Worm (Caenorhabditis elegans) whole organism, L1 larva: ENCODE data around the gene bud-13.

Experiments used
- C16A3.4 ChIP-seq: fragments of 150-350 bp; optimal IDR thresholded peaks from 2 replicates; lab custom pipeline; 2014; ENCODE audit warnings: missing biosample characterization, missing genetic modification characterization
- C34B4.2 ChIP-seq: sonication (generic microtip); optimal IDR thresholded peaks from 2 replicates; lab custom pipeline; 2017; ENCODE audit warnings: mild to moderate bottlenecking, missing genetic modification characterization, missing compliant biosample characterization
- Y116A8C.19 ChIP-seq: sonication (generic microtip); optimal IDR thresholded peaks from 2 replicates; lab custom pipeline; 2016; ENCODE audit warnings: missing compliant biosample characterization, missing genetic modification characterization, borderline replicate concordance
- aly-2 ChIP-seq: fragments of 150-350 bp; optimal IDR thresholded peaks from 2 replicates; lab custom pipeline; 2014; ENCODE audit warnings: missing biosample characterization, missing genetic modification characterization
- ceh-82 ChIP-seq, 3 experiments: fragments of 150-350 bp in 1 of 3; sonication (generic microtip) in 2 of 3; optimal IDR thresholded peaks; 2 replicates each; lab custom pipeline; 2014 to 2017; ENCODE audit warnings: missing biosample characterization in 3 of 3, missing genetic modification characterization in 3 of 3
- ceh-88 ChIP-seq: fragments of 200-800 bp; sonication (Bioruptor generic); IDR thresholded peaks from 2 replicates; pipeline ENCODE4 v1.3.6; 2022; ENCODE audit warnings: missing genetic modification characterization, missing compliant biosample characterization
- ces-1 ChIP-seq: fragments of 150-350 bp; optimal IDR thresholded peaks from 2 replicates; lab custom pipeline; 2014; ENCODE audit warnings: missing biosample characterization, missing genetic modification reagents, missing genetic modification characterization
- dpl-1 ChIP-seq, 3 experiments: fragments of 150-350 bp in 2 of 3; sonication (generic microtip) in 1 of 3; optimal IDR thresholded peaks; 2 replicates each; lab custom pipeline; 2014 to 2017; ENCODE audit warnings: missing biosample characterization in 3 of 3, missing genetic modification characterization in 3 of 3, missing genetic modification reagents in 3 of 3
- efl-1 ChIP-seq, 4 experiments: fragments of 150-350 bp; optimal IDR thresholded peaks in 3 of 4; peaks in 1 of 4; 1 replicate in 1 of 4; 2 replicates in 3 of 4; lab custom pipeline; 2014; ENCODE audit warnings: missing biosample characterization in 2 of 4, missing genetic modification characterization in 2 of 4, missing genetic modification reagents in 2 of 4
- efl-3 ChIP-seq: fragments of 200-800 bp; sonication (Bioruptor generic); optimal IDR thresholded peaks from 2 replicates; lab custom pipeline; 2018; ENCODE audit warnings: mild to moderate bottlenecking, missing genetic modification characterization, missing compliant biosample characterization
- egl-13 ChIP-seq: sonication (generic microtip); optimal IDR thresholded peaks from 2 replicates; lab custom pipeline; 2016; ENCODE audit warnings: missing genotype, missing genetic modification reagents, missing genetic modification characterization, missing compliant biosample characterization
- elt-3 ChIP-seq, 6 experiments: fragments of 150-350 bp in 1 of 6; sonication (generic microtip); optimal IDR thresholded peaks; 2 replicates each; lab custom pipeline; 2017 to 2018; ENCODE audit warnings: missing biosample characterization in 6 of 6, missing genetic modification characterization in 6 of 6, inconsistent platforms in 1 of 6
- ets-5 ChIP-seq: fragments of 200-800 bp; sonication (Bioruptor generic); IDR thresholded peaks from 2 replicates; pipeline ENCODE4 v1.3.6; 2022; ENCODE audit warnings: missing genetic modification characterization, missing compliant biosample characterization
- hlh-17 ChIP-seq: fragments of 200-800 bp; sonication (Bioruptor generic); optimal IDR thresholded peaks from 2 replicates; lab custom pipeline; 2018; ENCODE audit warnings: missing genetic modification characterization, mild to moderate bottlenecking, missing compliant biosample characterization, moderate library complexity, borderline replicate concordance
- hlh-4 ChIP-seq: sonication (generic microtip); optimal IDR thresholded peaks from 2 replicates; lab custom pipeline; 2016; ENCODE audit warnings: mild to moderate bottlenecking, missing genetic modification characterization, missing compliant biosample characterization
- hpl-2 ChIP-seq: fragments of 150-350 bp; optimal IDR thresholded peaks from 2 replicates; lab custom pipeline; 2014; ENCODE audit warnings: missing biosample characterization, missing genetic modification reagents, missing genetic modification characterization
- irx-1 ChIP-seq: sonication (generic microtip); optimal IDR thresholded peaks from 2 replicates; lab custom pipeline; 2016; ENCODE audit warnings: missing genetic modification characterization, missing compliant biosample characterization
- isw-1 ChIP-seq: fragments of 200-800 bp; sonication (Bioruptor generic); IDR thresholded peaks from 2 replicates; pipeline ENCODE4 v1.3.6; 2022; ENCODE audit warnings: missing genetic modification characterization, missing compliant biosample characterization
- lin-14 ChIP-seq: fragments of 200-800 bp; sonication (Bioruptor generic); optimal IDR thresholded peaks from 2 replicates; lab custom pipeline; 2018; ENCODE audit warnings: mild to moderate bottlenecking, missing genetic modification characterization, moderate library complexity, missing compliant biosample characterization
- lin-35 ChIP-seq, 2 experiments: fragments of 150-350 bp; optimal IDR thresholded peaks; 2 replicates each; lab custom pipeline; 2014; ENCODE audit warnings: missing biosample characterization in 2 of 2, missing genetic modification characterization in 2 of 2, missing genetic modification reagents in 2 of 2
- mdl-1 ChIP-seq, 2 experiments: fragments of 150-350 bp; optimal IDR thresholded peaks; 2 replicates each; lab custom pipeline; 2014 to 2017; ENCODE audit warnings: missing biosample characterization in 2 of 2, missing genetic modification characterization in 2 of 2, inconsistent platforms in 1 of 2
- mep-1 ChIP-seq: fragments of 150-350 bp; optimal IDR thresholded peaks from 2 replicates; lab custom pipeline; 2014; ENCODE audit warnings: missing biosample characterization, missing genetic modification characterization
- nhr-11 ChIP-seq: fragments of 150-350 bp; optimal IDR thresholded peaks from 2 replicates; lab custom pipeline; 2014; ENCODE audit warnings: missing biosample characterization, missing genetic modification characterization
- nhr-12 ChIP-seq: sonication (generic microtip); optimal IDR thresholded peaks from 2 replicates; lab custom pipeline; 2017; ENCODE audit warnings: missing biosample characterization, missing genetic modification characterization
- nhr-237 ChIP-seq: fragments of 150-350 bp; optimal IDR thresholded peaks from 2 replicates; lab custom pipeline; 2014; ENCODE audit warnings: missing biosample characterization, missing genetic modification characterization
- nhr-84 ChIP-seq: sonication (generic microtip); optimal IDR thresholded peaks from 2 replicates; lab custom pipeline; 2017; ENCODE audit warnings: missing biosample characterization, missing genetic modification characterization
- nhr-85 ChIP-seq: sonication (generic microtip); peaks from one replicate; lab custom pipeline; 2016; ENCODE audit warnings: missing genetic modification characterization, inconsistent platforms, missing compliant biosample characterization
- pag-3 ChIP-seq: sonication (generic microtip); optimal IDR thresholded peaks from 2 replicates; lab custom pipeline; 2017; ENCODE audit warnings: missing genetic modification characterization, mild to moderate bottlenecking, missing compliant biosample characterization, antibody characterized with exemption, borderline replicate concordance; ENCODE audit not compliant: insufficient read depth
- pax-3 ChIP-seq: fragments of 200-800 bp; sonication (Bioruptor generic); optimal IDR thresholded peaks from 2 replicates; lab custom pipeline; 2018; ENCODE audit warnings: mild to moderate bottlenecking, missing genetic modification characterization, moderate library complexity, missing compliant biosample characterization
- sptf-1 ChIP-seq: fragments of 150-350 bp; optimal IDR thresholded peaks from 2 replicates; lab custom pipeline; 2014; ENCODE audit warnings: missing biosample characterization, missing genetic modification characterization
- unc-130 ChIP-seq: fragments of 150-350 bp; optimal IDR thresholded peaks from 2 replicates; lab custom pipeline; 2017; ENCODE audit warnings: missing biosample characterization, missing genetic modification characterization, inconsistent platforms
- unc-30 ChIP-seq: sonication (generic microtip); optimal IDR thresholded peaks from 2 replicates; lab custom pipeline; 2017; ENCODE audit warnings: missing biosample characterization, missing genetic modification characterization
- zag-1 ChIP-seq: fragments of 150-350 bp; optimal IDR thresholded peaks from 2 replicates; lab custom pipeline; 2014; ENCODE audit warnings: missing biosample characterization, missing genetic modification characterization

bud-13 gene

DNA sequence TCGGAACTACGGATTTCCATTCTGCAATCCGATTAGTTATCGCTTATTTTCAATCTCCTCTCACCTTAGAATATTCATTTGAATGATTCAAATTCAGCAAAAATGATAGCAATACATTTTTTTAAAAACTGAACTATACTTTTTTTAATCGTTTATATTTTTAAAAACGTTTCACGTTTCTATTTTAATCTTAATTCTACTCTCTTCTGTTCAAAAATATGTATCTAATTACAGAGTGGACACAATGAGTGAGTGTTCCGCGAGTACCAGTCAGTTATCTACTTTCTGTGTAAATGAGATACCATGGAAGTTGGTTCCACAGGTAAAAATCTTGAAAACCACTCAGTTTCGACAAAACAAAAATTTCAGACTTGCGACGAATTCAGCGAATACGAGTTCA is 35.0 kb upstream of the bud-13 start, which contains the start of the genes F59B2.15 and zif-1:
Gene F59B2.15 (minus strand): TSS at position 101 of the 400 bp plus-strand sequence.
Gene zif-1 (plus strand): TSS at position 235 of the 400 bp plus-strand sequence.
- TF ChIP-seq lin-14 (GFP tag; lab: Kevin White, UChicago) (no peak), zag-1 (tag; lab: Kevin White, UChicago) (no peak), unc-30 (tag; lab: Kevin White, UChicago) (no peak), hpl-2 (GFP tag; lab: Kevin White, UChicago) (no peak), isw-1 (GFP tag; lab: Robert Waterston, UW) (no peak)

- TF ChIP-seq nhr-237 (tag; lab: Kevin White, UChicago) = no peak
- no peak for TF ChIP-seq nhr-84
- TF ChIP-seq ces-1 (GFP tag; lab: Kevin White, UChicago) = no peak
- TF ChIP-seq mdl-1 (tag; optimal IDR thresholded peaks at IDR 0.05; lab: Kevin White, UChicago) = no peak
- no peak for TF ChIP-seq efl-3
- no peak for TF ChIP-seq ceh-88 (GFP tag; lab: Robert Waterston, UW)
- TF ChIP-seq sptf-1 (tag; lab: Kevin White, UChicago) = no peak
- TF ChIP-seq ets-5 (GFP tag; lab: Robert Waterston, UW) = no peak
- peak; percentile 48 for TF ChIP-seq nhr-85 (tag; lab: Kevin White, UChicago)
- TF ChIP-seq Y116A8C.19 (tag; lab: Kevin White, UChicago) = no peak
- TF ChIP-seq ceh-82 (tag; optimal IDR thresholded peaks at IDR 0.05; lab: Kevin White, UChicago) = no peak
- TF ChIP-seq unc-130 (tag; lab: Kevin White, UChicago) = no peak
- TF ChIP-seq hlh-17 = no peak
- TF ChIP-seq efl-1 (optimal IDR thresholded peaks at IDR 0.05; lab: Kevin White, UChicago) = no peak
- TF ChIP-seq efl-1 (GFP tag; optimal IDR thresholded peaks at IDR 0.05 in 1 of 2; lab: Kevin White, UChicago) = peak in 1 of 2 experiments; percentile 39
- no peak for TF ChIP-seq mep-1 (tag; lab: Kevin White, UChicago)
- TF ChIP-seq elt-3 (tag; optimal IDR thresholded peaks at IDR 0.05; lab: Kevin White, UChicago) = no peak
- TF ChIP-seq C16A3.4 = no peak
Measured at ce11 chrIII:9001899-9002298, 34.4 kb upstream of the bud-13 start, which contains the start of gene rpn-6.2. TSS of gene rpn-6.2 (minus strand) at chrIII:9001999.

DNA sequence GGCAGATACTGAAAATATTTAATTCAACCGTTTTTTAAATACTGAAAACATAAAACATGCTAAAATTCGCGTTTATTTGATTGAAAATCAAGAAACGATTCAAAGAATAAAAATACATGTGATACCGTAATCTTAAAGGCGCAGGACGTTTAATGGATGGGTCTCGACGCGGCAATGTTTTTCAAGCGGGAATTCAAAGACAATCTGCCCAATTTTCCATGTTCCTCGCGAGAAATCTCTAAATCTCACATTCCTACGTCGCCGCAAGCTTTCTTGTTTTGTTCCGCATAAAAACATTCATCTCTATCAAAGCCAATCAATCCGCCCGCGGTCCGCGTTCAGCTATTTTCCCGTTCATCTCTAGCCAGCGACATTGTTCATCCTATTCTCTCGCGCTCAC is 34.0 kb upstream of the bud-13 start:
- TF ChIP-seq hlh-17 = no peak
- peak in 1 of 3 experiments; percentile 6 for TF ChIP-seq dpl-1 (GFP tag; optimal IDR thresholded peaks at IDR 0.05; lab: Kevin White, UChicago)
- TF ChIP-seq efl-3 = no peak

DNA sequence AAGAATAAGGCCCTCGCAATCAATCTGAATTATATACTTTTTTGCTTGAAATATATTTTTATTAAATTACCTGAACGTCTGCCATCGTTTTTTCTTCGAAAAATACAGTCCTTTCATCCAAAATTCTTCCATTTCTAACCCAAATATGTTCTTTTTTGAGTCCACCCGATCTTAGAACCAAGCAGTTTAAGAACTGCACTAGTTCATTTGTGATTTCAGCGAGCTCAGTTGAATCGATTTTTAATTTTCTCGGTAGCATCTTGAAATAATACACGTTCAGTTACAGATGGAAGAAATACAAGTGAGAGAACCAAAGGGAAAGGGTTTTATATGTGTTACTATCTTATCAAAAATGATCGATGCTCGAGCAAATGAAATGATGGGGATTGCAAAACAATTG is 32.0 kb upstream of the bud-13 start, which contains the start of gene F59B2.3:
Gene F59B2.3 (minus strand): TSS at position 259 of the 400 bp plus-strand sequence.
- TF ChIP-seq Y116A8C.19 (tag; lab: Kevin White, UChicago) (no peak), pag-3 (tag; lab: Kevin White, UChicago) (no peak), C34B4.2 (tag; lab: Kevin White, UChicago) (no peak), nhr-11 (tag; lab: Kevin White, UChicago) (no peak), unc-30 (tag; lab: Kevin White, UChicago) (no peak), aly-2 (tag; lab: Kevin White, UChicago) (no peak), efl-1 (optimal IDR thresholded peaks at IDR 0.05; lab: Kevin White, UChicago) (no peak), efl-1 (GFP tag; optimal IDR thresholded peaks at IDR 0.05 in 1 of 2; lab: Kevin White, UChicago) (peak in 1 of 2 experiments; percentile 66), pax-3 (tag; lab: Kevin White, UChicago) (no peak), hlh-4 (tag; lab: Kevin White, UChicago) (no peak)

- no peak for TF ChIP-seq efl-1 (optimal IDR thresholded peaks at IDR 0.05; lab: Kevin White, UChicago)
- peak in 1 of 2 experiments; percentile 51 for TF ChIP-seq efl-1 (GFP tag; optimal IDR thresholded peaks at IDR 0.05 in 1 of 2; lab: Kevin White, UChicago)
- TF ChIP-seq nhr-12 (tag; lab: Kevin White, UChicago) = no peak
- TF ChIP-seq nhr-11 (tag; lab: Kevin White, UChicago) = no peak
- TF ChIP-seq lin-35 (GFP tag; optimal IDR thresholded peaks at IDR 0.05; lab: Kevin White, UChicago) = no peak
- no peak for TF ChIP-seq irx-1 (tag; lab: Kevin White, UChicago)
- no peak for TF ChIP-seq isw-1 (GFP tag; lab: Robert Waterston, UW)
- no peak for TF ChIP-seq unc-30 (tag; lab: Kevin White, UChicago)
- no peak for TF ChIP-seq egl-13 (tag; lab: Kevin White, UChicago)
- TF ChIP-seq, all 84 proteins: peak for 1
Measured at ce11 chrIII:8998884-8999283, 31.4 kb upstream of the bud-13 start.
